Fruit fly (Drosophila melanogaster): ENCODE results near the gene CG8679.
A peak's percentile ranks its signal among the peaks of the same experiment; 100 is the strongest.

CG8679 gene

dm6 chr2L:21263470-21264146, 45.3 kb upstream of the CG8679 start (continued):
- TF ChIP-seq CG4707 (GFP tag; optimal IDR thresholded peaks at IDR 0.05) (no peak), CG4404 (GFP tag; IDR thresholded peaks at IDR 0.05) (no peak), CG15601 (tag; optimal IDR thresholded peaks at IDR 0.05) (no peak), CG2116 (GFP tag; optimal IDR thresholded peaks at IDR 0.05) (no peak), bbx (GFP tag; IDR thresholded peaks at IDR 0.05; ENCODE audit: partially characterized antibody) (no peak), CG13894 (tag; optimal IDR thresholded peaks at IDR 0.05) (no peak), tup (GFP tag; optimal IDR thresholded peaks at IDR 0.05) (no peak), lmd (GFP tag; IDR thresholded peaks at IDR 0.05) (no peak), CG9215 (GFP tag; IDR thresholded peaks at IDR 0.05) (no peak), BEAF-32 (GFP tag; optimal IDR thresholded peaks at IDR 0.05) (peak; percentile 9), CG9876 (GFP tag; optimal IDR thresholded peaks at IDR 0.05) (no peak), Lpt (GFP tag; optimal IDR thresholded peaks at IDR 0.05) (no peak), mam (GFP tag; optimal IDR thresholded peaks at IDR 0.05) (no peak), CG12744 (GFP tag; optimal IDR thresholded peaks at IDR 0.05) (no peak), cg (GFP tag; optimal IDR thresholded peaks at IDR 0.05) (peak; percentile 54), CG18011 (GFP tag; optimal IDR thresholded peaks at IDR 0.05) (no peak), eyg (GFP tag; optimal IDR thresholded peaks at IDR 0.05) (no peak), CG10979 (tag; optimal IDR thresholded peaks at IDR 0.05) (peak; percentile 44), Taf1 (GFP tag; IDR thresholded peaks at IDR 0.05) (no peak), CG6175 (GFP tag; IDR thresholded peaks at IDR 0.05) (no peak), CG4282 (GFP tag; optimal IDR thresholded peaks at IDR 0.05) (peak; percentile 27), E2f1 (GFP tag; IDR thresholded peaks at IDR 0.05) (no peak), kay (GFP tag; optimal IDR thresholded peaks at IDR 0.05) (no peak), Rx (GFP tag; IDR thresholded peaks at IDR 0.05) (no peak), CkIIα-i1 (GFP tag; IDR thresholded peaks at IDR 0.05) (no peak), CG16779 (GFP tag; IDR thresholded peaks at IDR 0.05) (no peak), Nf-YA (GFP tag; IDR thresholded peaks at IDR 0.05) (no peak), CG8388 (GFP tag; optimal IDR thresholded peaks at IDR 0.05) (peak; percentile 31), lbe (GFP tag; optimal IDR thresholded peaks at IDR 0.05) (peak; percentile 10), Xrp1 (GFP tag; IDR thresholded peaks at IDR 0.05) (no peak; the same call in 1 of the 2 replicates), so (GFP tag; IDR thresholded peaks at IDR 0.05) (no peak), CG15073 (GFP tag; optimal IDR thresholded peaks at IDR 0.05) (no peak), CG4730 (GFP tag; IDR thresholded peaks at IDR 0.05) (no peak), CG11504 (tag; optimal IDR thresholded peaks at IDR 0.05) (no peak), tna (GFP tag; IDR thresholded peaks at IDR 0.05; ENCODE audit: partially characterized antibody) (no peak), exex (tag; optimal IDR thresholded peaks at IDR 0.05) (no peak), sens (GFP tag) (no peak), Xbp1 (GFP tag; optimal IDR thresholded peaks at IDR 0.05) (peak; percentile 50), CG9727 (GFP tag; optimal IDR thresholded peaks at IDR 0.05) (peak; percentile 22), CG1792 (GFP tag; optimal IDR thresholded peaks at IDR 0.05) (no peak), CG10274 (GFP tag; optimal IDR thresholded peaks at IDR 0.05) (no peak), nmo (GFP tag; optimal IDR thresholded peaks at IDR 0.05) (no peak), zen2 (GFP tag; IDR thresholded peaks at IDR 0.05; ENCODE audit: partially characterized antibody) (no peak), corto (GFP tag; optimal IDR thresholded peaks at IDR 0.05) (no peak), CG12769 (tag; optimal IDR thresholded peaks at IDR 0.05) (no peak), row (GFP tag; IDR thresholded peaks at IDR 0.05) (peak; percentile 70; the same call in 2 of the 3 replicates), bigmax (GFP tag; optimal IDR thresholded peaks at IDR 0.05) (no peak), ind (GFP tag; optimal IDR thresholded peaks at IDR 0.05) (peak; percentile 29), sr (GFP tag; IDR thresholded peaks at IDR 0.05) (no peak), CG8944 (GFP tag; optimal IDR thresholded peaks at IDR 0.05) (no peak), danr (GFP tag; IDR thresholded peaks at IDR 0.05) (no peak)

Data from whole organism, embryonic.